Worm (Caenorhabditis elegans) whole organism, early embryonic: Measurements from ENCODE around the gene AC3.5.

ENCODE experiments used
- B0310.2 ChIP-seq: sonication (generic microtip); optimal IDR thresholded peaks from 2 replicates; lab custom pipeline; 2016; ENCODE audit warnings: mild to moderate bottlenecking, missing genetic modification characterization, missing compliant biosample characterization
- F13C5.2 ChIP-seq: sonication (generic microtip); optimal IDR thresholded peaks from 2 replicates; lab custom pipeline; 2017; ENCODE audit warnings: mild to moderate bottlenecking, missing genetic modification characterization, inconsistent platforms, missing compliant biosample characterization
- aly-1 ChIP-seq: sonication (generic microtip); optimal IDR thresholded peaks from 2 replicates; lab custom pipeline; 2016; ENCODE audit warnings: missing genetic modification characterization, missing compliant biosample characterization
- ama-1 ChIP-seq: fragments of 150-350 bp; optimal IDR thresholded peaks from 2 replicates; lab custom pipeline; 2014
- ceh-13 ChIP-seq: fragments of 200-800 bp; sonication (Bioruptor generic); optimal IDR thresholded peaks from 2 replicates; lab custom pipeline; 2018; ENCODE audit warnings: mild to moderate bottlenecking, missing genetic modification characterization, missing compliant biosample characterization
- ceh-36 ChIP-seq: sonication (generic microtip); optimal IDR thresholded peaks from 2 replicates; lab custom pipeline; 2016; ENCODE audit warnings: missing genetic modification characterization, inconsistent platforms, missing compliant biosample characterization
- ets-7 ChIP-seq: sonication (generic microtip); optimal IDR thresholded peaks from 2 replicates; lab custom pipeline; 2016; ENCODE audit warnings: missing genotype, missing genetic modification characterization, missing compliant biosample characterization
- flt-1 ChIP-seq: fragments of 200-800 bp; sonication (Bioruptor generic); IDR thresholded peaks from 2 replicates; pipeline ENCODE4 v1.3.6; 2022; ENCODE audit warnings: missing genetic modification characterization, missing compliant biosample characterization
- hmbx-1 ChIP-seq: sonication (generic microtip); optimal IDR thresholded peaks from 2 replicates; lab custom pipeline; 2016; ENCODE audit warnings: mild to moderate bottlenecking, missing genetic modification characterization, missing compliant biosample characterization
- hmg-4 ChIP-seq: fragments of 200-800 bp; sonication (Bioruptor generic); optimal IDR thresholded peaks from 2 replicates; lab custom pipeline; 2018; ENCODE audit warnings: mild to moderate bottlenecking, missing genetic modification characterization, missing compliant biosample characterization
- hnd-1 ChIP-seq: sonication (generic microtip); optimal IDR thresholded peaks from 2 replicates; lab custom pipeline; 2016; ENCODE audit warnings: missing genetic modification characterization, missing compliant biosample characterization
- pes-1 ChIP-seq: fragments of 200-800 bp; sonication (Bioruptor generic); IDR thresholded peaks from 2 replicates; pipeline ENCODE4 v1.3.6; 2022; ENCODE audit warnings: missing genetic modification reagents, missing genetic modification characterization, missing compliant biosample characterization
- scrt-1 ChIP-seq: fragments of 200-800 bp; sonication (Bioruptor generic); IDR thresholded peaks from 2 replicates; pipeline ENCODE4 v1.3.6; 2022; ENCODE audit warnings: missing genetic modification characterization, missing compliant biosample characterization
- sea-1 ChIP-seq: fragments of 200-800 bp; sonication (Bioruptor generic); conservative IDR thresholded peaks from 2 replicates; pipeline ENCODE4 v1.3.6; 2022; ENCODE audit warnings: missing genetic modification characterization, missing compliant biosample characterization
- tbx-11 ChIP-seq: fragments of 200-800 bp; sonication (Bioruptor generic); IDR thresholded peaks from 2 replicates; pipeline ENCODE4 v1.3.6; 2022; ENCODE audit warnings: missing genetic modification characterization, missing compliant biosample characterization
- tbx-37 ChIP-seq: fragments of 200-800 bp; sonication (Bioruptor generic); conservative IDR thresholded peaks from 2 replicates; pipeline ENCODE4 v1.3.6; 2022; ENCODE audit warnings: missing genetic modification reagents, missing genetic modification characterization, missing compliant biosample characterization
- tra-4 ChIP-seq: sonication (generic microtip); optimal IDR thresholded peaks from 2 replicates; lab custom pipeline; 2017; ENCODE audit warnings: missing genetic modification characterization, missing compliant biosample characterization

The AC3.5 gene

DNA sequence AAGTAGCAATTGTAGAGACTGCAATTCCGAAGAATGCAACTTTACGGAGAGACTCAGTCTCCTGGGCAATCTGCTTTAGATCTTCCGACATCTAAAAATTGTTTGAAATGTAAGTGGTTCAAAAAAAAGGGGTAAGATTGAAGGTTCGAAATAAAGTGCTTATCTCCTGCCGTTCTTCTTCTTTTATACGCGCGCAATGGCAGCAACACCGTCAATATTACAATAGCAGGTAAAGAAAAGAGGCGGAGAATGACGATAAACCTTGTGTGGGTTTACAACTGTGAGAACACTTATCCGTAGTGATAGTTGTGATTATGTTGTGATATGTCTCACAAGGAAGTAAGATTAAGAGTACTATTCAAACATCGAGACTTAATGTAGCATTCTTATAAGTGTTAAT, 33.5 kb downstream of the AC3.5 start, which contains the start of gene col-13:
Gene col-13 (minus strand): TSS at position 101 of the 400 bp plus-strand sequence.
- TF ChIP-seq sea-1 (GFP tag; lab: Robert Waterston, UW) (no peak), hnd-1 (no peak), scrt-1 (GFP tag; lab: Robert Waterston, UW) (no peak), ceh-36 (tag; lab: Kevin White, UChicago) (no peak), hmg-4 (GFP tag; lab: Kevin White, UChicago) (no peak), pes-1 (no peak), aly-1 (tag; lab: Kevin White, UChicago) (no peak), tbx-11 (no peak), B0310.2 (tag; lab: Kevin White, UChicago) (no peak), ama-1 (lab: Kevin White, UChicago) (no peak), tra-4 (tag; lab: Kevin White, UChicago) (no peak), flt-1 (GFP tag; lab: Robert Waterston, UW) (no peak), hmbx-1 (no peak), ets-7 (tag; lab: Kevin White, UChicago) (no peak), F13C5.2 (tag; lab: Kevin White, UChicago) (no peak), ceh-13 (GFP tag; lab: Kevin White, UChicago) (no peak), tbx-37 (GFP tag; lab: Robert Waterston, UW) (no peak)

DNA sequence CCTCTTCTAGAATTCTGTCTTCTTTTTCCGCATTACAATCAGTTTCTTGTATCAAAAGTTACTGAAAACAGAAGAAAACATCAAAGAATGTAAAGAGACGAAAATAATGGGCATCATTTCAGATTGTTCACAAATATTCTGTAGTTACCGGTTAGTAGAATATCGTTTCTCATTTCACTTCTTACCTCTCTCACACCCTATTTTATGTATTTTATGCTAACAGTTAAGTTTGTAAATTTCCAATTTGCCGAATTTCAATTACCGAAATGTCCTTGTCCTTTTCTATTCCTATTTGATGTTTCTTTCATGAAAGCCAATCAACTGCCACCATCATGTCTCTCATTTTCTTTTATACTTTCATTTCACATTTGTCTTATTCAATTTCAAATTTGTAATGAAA, 35.2 kb downstream of the AC3.5 start:
- TF ChIP-seq ceh-36 (tag; lab: Kevin White, UChicago) (no peak), hmbx-1 (no peak), tbx-11 (no peak), tbx-37 (GFP tag; lab: Robert Waterston, UW) (no peak), aly-1 (tag; lab: Kevin White, UChicago) (no peak), F13C5.2 (tag; lab: Kevin White, UChicago) (no peak), flt-1 (GFP tag; lab: Robert Waterston, UW) (no peak), ama-1 (lab: Kevin White, UChicago) (no peak), scrt-1 (GFP tag; lab: Robert Waterston, UW) (no peak), ceh-13 (GFP tag; lab: Kevin White, UChicago) (no peak), sea-1 (GFP tag; lab: Robert Waterston, UW) (no peak), tra-4 (tag; lab: Kevin White, UChicago) (no peak), ets-7 (tag; lab: Kevin White, UChicago) (no peak), hnd-1 (no peak), hmg-4 (GFP tag; lab: Kevin White, UChicago) (no peak), pes-1 (no peak), B0310.2 (tag; lab: Kevin White, UChicago) (no peak)

DNA sequence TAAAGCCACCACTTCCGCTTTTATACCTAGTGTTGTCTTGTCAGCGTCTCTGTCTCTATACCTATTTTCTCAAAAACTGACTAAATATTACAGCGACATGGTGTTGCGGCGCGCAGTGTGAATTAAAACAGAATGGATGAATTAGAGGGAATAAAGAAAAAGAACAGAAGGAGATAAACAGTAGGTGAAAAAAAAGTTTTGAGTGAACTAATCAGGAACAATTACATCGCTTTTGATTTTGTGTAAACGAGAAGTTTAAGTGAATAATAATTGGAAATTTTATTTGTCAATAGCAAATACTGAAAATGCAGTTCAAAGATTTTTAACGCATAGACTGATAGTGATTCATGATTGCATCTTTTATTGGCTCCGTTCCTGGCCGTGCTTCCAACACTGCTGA, 36.8 kb downstream of the AC3.5 start, which contains the start of gene col-12:
Gene col-12 (minus strand): TSS at position 101 of the 400 bp plus-strand sequence.
- TF ChIP-seq sea-1 (GFP tag; lab: Robert Waterston, UW) (no peak), hmbx-1 (no peak), B0310.2 (tag; lab: Kevin White, UChicago) (no peak), ama-1 (lab: Kevin White, UChicago) (no peak), tra-4 (tag; lab: Kevin White, UChicago) (no peak), ceh-13 (GFP tag; lab: Kevin White, UChicago) (no peak), ceh-36 (tag; lab: Kevin White, UChicago) (no peak), F13C5.2 (tag; lab: Kevin White, UChicago) (no peak), ets-7 (tag; lab: Kevin White, UChicago) (no peak), aly-1 (tag; lab: Kevin White, UChicago) (no peak), flt-1 (GFP tag; lab: Robert Waterston, UW) (no peak), hnd-1 (no peak), scrt-1 (GFP tag; lab: Robert Waterston, UW) (no peak), hmg-4 (GFP tag; lab: Kevin White, UChicago) (no peak), pes-1 (no peak), tbx-37 (GFP tag; lab: Robert Waterston, UW) (no peak)

DNA sequence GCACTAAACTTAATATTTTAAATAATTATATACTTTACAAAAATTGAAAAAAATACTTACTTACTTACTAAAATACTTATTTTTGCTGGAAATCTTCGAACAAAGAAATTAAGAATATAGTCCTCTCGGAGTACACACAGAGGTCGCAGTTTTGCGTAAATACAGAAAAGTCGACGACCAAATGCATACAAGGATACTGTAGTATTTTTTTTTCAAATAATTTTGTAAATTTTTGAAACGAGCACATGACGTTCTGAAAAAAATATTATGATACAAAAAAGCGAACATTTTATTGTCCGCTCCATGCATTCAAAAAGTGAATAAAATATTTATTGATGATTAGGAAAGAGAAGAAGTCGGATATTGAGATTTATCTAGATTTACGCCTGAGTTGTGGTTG, 37.9 kb downstream of the AC3.5 start, which contains the start of gene apc-10:
Gene apc-10 (minus strand): TSS at position 101 of the 400 bp plus-strand sequence.
- no peak for TF ChIP-seq ama-1 (lab: Kevin White, UChicago)
- TF ChIP-seq tbx-37 (GFP tag; lab: Robert Waterston, UW): no peak
- no peak for TF ChIP-seq pes-1
- no peak for TF ChIP-seq ceh-36 (tag; lab: Kevin White, UChicago)
- no peak for TF ChIP-seq hnd-1
- no peak for TF ChIP-seq B0310.2 (tag; lab: Kevin White, UChicago)
- TF ChIP-seq F13C5.2 (tag; lab: Kevin White, UChicago): no peak
- TF ChIP-seq hmg-4 (GFP tag; lab: Kevin White, UChicago): no peak
- TF ChIP-seq tbx-11: no peak

DNA sequence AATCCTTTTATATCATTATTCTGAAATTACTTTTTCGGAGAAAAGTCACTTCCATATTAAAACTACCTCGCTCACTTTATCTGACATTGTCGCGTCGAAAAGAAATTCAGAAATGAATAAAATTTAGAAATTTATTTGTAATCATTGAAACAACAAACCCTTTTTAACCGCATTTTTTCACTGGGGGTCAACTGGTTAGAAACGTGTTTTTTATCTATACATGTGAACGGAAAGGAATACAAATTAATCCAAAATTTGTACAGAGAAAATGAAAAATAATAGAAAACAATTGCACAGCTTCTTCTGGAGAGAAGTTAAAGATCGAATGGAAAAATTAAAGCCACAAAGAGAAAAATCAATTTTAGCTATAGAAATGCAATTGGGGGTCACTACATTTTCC, 40.3 kb downstream of the AC3.5 start, which contains the start of gene tag-314:
Gene tag-314 (minus strand): TSS at position 101 of the 400 bp plus-strand sequence.
- TF ChIP-seq F13C5.2 (tag; lab: Kevin White, UChicago): no peak
- no peak for TF ChIP-seq sea-1 (GFP tag; lab: Robert Waterston, UW)
- no peak for TF ChIP-seq scrt-1 (GFP tag; lab: Robert Waterston, UW)
- no peak for TF ChIP-seq pes-1
- no peak for TF ChIP-seq aly-1 (tag; lab: Kevin White, UChicago)
- no peak for TF ChIP-seq tbx-11
- no peak for TF ChIP-seq hnd-1
- TF ChIP-seq tra-4 (tag; lab: Kevin White, UChicago): no peak
- TF ChIP-seq hmbx-1: no peak
- TF ChIP-seq ceh-13 (GFP tag; lab: Kevin White, UChicago): no peak
- TF ChIP-seq ets-7 (tag; lab: Kevin White, UChicago): no peak
- no peak for TF ChIP-seq tbx-37 (GFP tag; lab: Robert Waterston, UW)
- no peak for TF ChIP-seq hmg-4 (GFP tag; lab: Kevin White, UChicago)
- no peak for TF ChIP-seq ceh-36 (tag; lab: Kevin White, UChicago)
- TF ChIP-seq B0310.2 (tag; lab: Kevin White, UChicago): no peak
- TF ChIP-seq flt-1 (GFP tag; lab: Robert Waterston, UW): no peak
- TF ChIP-seq ama-1 (lab: Kevin White, UChicago): no peak

DNA sequence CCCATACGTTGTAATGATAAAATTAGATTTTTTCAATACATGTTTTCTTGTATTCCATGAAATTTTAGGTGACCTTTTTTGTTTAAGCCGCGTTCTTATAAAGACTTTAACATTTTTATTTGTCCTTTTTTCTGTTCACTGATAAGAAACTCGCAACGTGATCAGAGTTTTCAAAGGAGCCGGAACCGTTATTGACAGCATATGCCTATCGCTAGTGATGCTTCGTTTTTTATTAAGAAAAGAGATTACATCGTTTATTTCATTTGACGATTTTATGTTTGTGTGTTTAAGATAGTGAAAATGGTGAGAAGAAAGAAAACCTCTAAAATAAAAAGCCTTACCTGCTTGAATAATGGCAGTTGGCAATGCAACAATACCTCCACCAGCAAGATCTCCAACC, 44.3 kb downstream of the AC3.5 start:
- TF ChIP-seq hmbx-1 (no peak), hmg-4 (GFP tag; lab: Kevin White, UChicago) (no peak), sea-1 (GFP tag; lab: Robert Waterston, UW) (no peak), aly-1 (tag; lab: Kevin White, UChicago) (no peak), ceh-13 (GFP tag; lab: Kevin White, UChicago) (no peak), ets-7 (tag; lab: Kevin White, UChicago) (no peak), scrt-1 (GFP tag; lab: Robert Waterston, UW) (no peak), F13C5.2 (tag; lab: Kevin White, UChicago) (no peak), tbx-11 (no peak), B0310.2 (tag; lab: Kevin White, UChicago) (no peak), ceh-36 (tag; lab: Kevin White, UChicago) (no peak), pes-1 (no peak), hnd-1 (no peak), flt-1 (GFP tag; lab: Robert Waterston, UW) (no peak), ama-1 (lab: Kevin White, UChicago) (no peak), tbx-37 (GFP tag; lab: Robert Waterston, UW) (no peak), tra-4 (tag; lab: Kevin White, UChicago) (no peak)
